Fruit fly (Drosophila melanogaster): ENCODE measurements around the gene strat.

The strat gene

dm6 chr2L:8361204-8361952 lies 41.2 kb downstream of the strat start (continued):
- no peak for TF ChIP-seq cwo (GFP tag; optimal IDR thresholded peaks at IDR 0.05)
- TF ChIP-seq CG10267 (tag; optimal IDR thresholded peaks at IDR 0.05), result peak; percentile 15
- TF ChIP-seq CG3726 (GFP tag; IDR thresholded peaks at IDR 0.05), result no peak
- peak; percentile 7 for TF ChIP-seq CG14710 (tag; optimal IDR thresholded peaks at IDR 0.05)
- peak; percentile 87 for TF ChIP-seq grau (tag; optimal IDR thresholded peaks at IDR 0.05)
- TF ChIP-seq dan (GFP tag; IDR thresholded peaks at IDR 0.05), result no peak
- peak; percentile 27 for TF ChIP-seq fd96Cb (tag; optimal IDR thresholded peaks at IDR 0.05)
- peak; percentile 2 for TF ChIP-seq CG7987 (GFP tag; optimal IDR thresholded peaks at IDR 0.05)
- TF ChIP-seq CG17186 (GFP tag; optimal IDR thresholded peaks at IDR 0.05), result no peak
- no peak for TF ChIP-seq CG13296 (GFP tag; optimal IDR thresholded peaks at IDR 0.05)
- no peak for TF ChIP-seq grn (GFP tag; optimal IDR thresholded peaks at IDR 0.05)
- no peak for TF ChIP-seq Awh (GFP tag; IDR thresholded peaks at IDR 0.05)
- TF ChIP-seq CG16779 (GFP tag; IDR thresholded peaks at IDR 0.05), result no peak
- TF ChIP-seq Xbp1 (GFP tag; optimal IDR thresholded peaks at IDR 0.05), result peak; percentile 23
- TF ChIP-seq TFAM (GFP tag; optimal IDR thresholded peaks at IDR 0.05), result no peak
- peak; percentile 20; the same call in 1 of the 2 replicates for TF ChIP-seq MBD-R2 (GFP tag; IDR thresholded peaks at IDR 0.05)
- no peak for TF ChIP-seq jumu (GFP tag; optimal IDR thresholded peaks at IDR 0.05)
- peak; percentile 19 for TF ChIP-seq Ets97D (GFP tag; optimal IDR thresholded peaks at IDR 0.05)
- peak; percentile 53 for TF ChIP-seq CG18599 (GFP tag; optimal IDR thresholded peaks at IDR 0.05)
- TF ChIP-seq CG9876 (GFP tag; optimal IDR thresholded peaks at IDR 0.05), result no peak
- TF ChIP-seq ATbp (GFP tag; optimal IDR thresholded peaks at IDR 0.05), result peak; percentile 44
- peak; percentile 82 for TF ChIP-seq sens (GFP tag)
- TF ChIP-seq CG12659 (GFP tag; optimal IDR thresholded peaks at IDR 0.05), result peak; percentile 20
- TF ChIP-seq CG18764 (GFP tag; optimal IDR thresholded peaks at IDR 0.05), result no peak
- peak; percentile 52 for TF ChIP-seq CG2678 (tag; optimal IDR thresholded peaks at IDR 0.05)
- no peak for TF ChIP-seq ab (GFP tag; optimal IDR thresholded peaks at IDR 0.05)
- TF ChIP-seq CHES-1-like (GFP tag; optimal IDR thresholded peaks at IDR 0.05), result peak; percentile 10
- no peak for TF ChIP-seq Myb (GFP tag; optimal IDR thresholded peaks at IDR 0.05)
- no peak for TF ChIP-seq Eip74EF (GFP tag; optimal IDR thresholded peaks at IDR 0.05)
- no peak for TF ChIP-seq pita (GFP tag; optimal IDR thresholded peaks at IDR 0.05)
- no peak for TF ChIP-seq CG6654 (GFP tag; optimal IDR thresholded peaks at IDR 0.05)
- TF ChIP-seq CG17802 (tag; optimal IDR thresholded peaks at IDR 0.05), result no peak
- TF ChIP-seq CkIIα-i1 (GFP tag; IDR thresholded peaks at IDR 0.05), result no peak
- no peak for TF ChIP-seq bsh (GFP tag; optimal IDR thresholded peaks at IDR 0.05)
- no peak for TF ChIP-seq cg (GFP tag; optimal IDR thresholded peaks at IDR 0.05)
- TF ChIP-seq Vsx1 (GFP tag; optimal IDR thresholded peaks at IDR 0.05), result no peak
- TF ChIP-seq otp (GFP tag; IDR thresholded peaks at IDR 0.05), result no peak
- TF ChIP-seq CG17359 (tag; optimal IDR thresholded peaks at IDR 0.05), result no peak
- no peak; the same call in 2 of the 3 replicates for TF ChIP-seq dysf (GFP tag; IDR thresholded peaks at IDR 0.05)
- peak; percentile 8 for TF ChIP-seq exex (tag; optimal IDR thresholded peaks at IDR 0.05)
- peak; percentile 51 for TF ChIP-seq pros (GFP tag; optimal IDR thresholded peaks at IDR 0.05)
- no peak for TF ChIP-seq HmgZ (tag; optimal IDR thresholded peaks at IDR 0.05)
- no peak for TF ChIP-seq chn (GFP tag; optimal IDR thresholded peaks at IDR 0.05)
- TF ChIP-seq ci (GFP tag; IDR thresholded peaks at IDR 0.05), result no peak
- no peak for TF ChIP-seq amos (GFP tag; IDR thresholded peaks at IDR 0.05; ENCODE audit: partially characterized antibody)
- peak; percentile 46; the same call in 1 of the 2 replicates for TF ChIP-seq CG31224 (GFP tag; IDR thresholded peaks at IDR 0.05)
- peak; percentile 12 for TF ChIP-seq pfk (GFP tag; optimal IDR thresholded peaks at IDR 0.05)
- TF ChIP-seq chif (GFP tag; optimal IDR thresholded peaks at IDR 0.05), result no peak
- peak; percentile 39 for TF ChIP-seq CG3281 (GFP tag; optimal IDR thresholded peaks at IDR 0.05)

Data from whole organism, embryonic.